Fruit fly (Drosophila melanogaster) whole organism, adult: Measurements from ENCODE around the gene eIF4A.

Experiments
- CG11617 ChIP-seq: fragments of 200-800 bp; sonication (Bioruptor generic); optimal IDR thresholded peaks from 2 replicates; lab custom pipeline; 2017; ENCODE audit warnings: mild to moderate bottlenecking, missing biosample characterization, missing genetic modification reagents, missing genetic modification characterization
- CG12768 ChIP-seq: fragments of 200-800 bp; sonication (Bioruptor generic); optimal IDR thresholded peaks from 2 replicates; lab custom pipeline; 2017; ENCODE audit warnings: missing biosample characterization, missing genetic modification characterization, mild to moderate bottlenecking, moderate library complexity, missing genetic modification reagents
- CG5204 ChIP-seq: fragments of 200-800 bp; sonication (Bioruptor generic); optimal IDR thresholded peaks from 2 replicates; lab custom pipeline; 2016; ENCODE audit warnings: missing biosample characterization, missing genetic modification characterization
- Crg-1 ChIP-seq: fragments of 200-800 bp; sonication (Bioruptor generic); optimal IDR thresholded peaks from 2 replicates; lab custom pipeline; 2016; ENCODE audit warnings: missing biosample characterization, missing genetic modification characterization
- Hr96 ChIP-seq: fragments of 200-800 bp; sonication (Bioruptor generic); optimal IDR thresholded peaks from 2 replicates; lab custom pipeline; 2016; ENCODE audit warnings: missing biosample characterization, missing genetic modification characterization
- cnc ChIP-seq, 2 experiments: fragments of >200 bp; optimal IDR thresholded peaks; 2 replicates each; lab custom pipeline; 2017
- kay ChIP-seq: fragments of 200-800 bp; sonication (Bioruptor generic); peaks from one replicate; lab custom pipeline; 2016; ENCODE audit warnings: missing biosample characterization, missing genetic modification characterization, borderline replicate concordance
- ovo ChIP-seq: fragments of 200-800 bp; sonication (Bioruptor generic); optimal IDR thresholded peaks from 2 replicates; lab custom pipeline; 2016; ENCODE audit warnings: missing biosample characterization, missing genetic modification characterization
- tj ChIP-seq: fragments of 200-800 bp; sonication (Bioruptor generic); optimal IDR thresholded peaks from 3 replicates; lab custom pipeline; 2017; ENCODE audit warnings: missing biosample characterization, mild to moderate bottlenecking, missing genetic modification characterization, moderate library complexity

dm6 chr2L:6006508-6007232 is 25.1 kb downstream of the eIF4A start, which contains the start of gene Gal:
- TF ChIP-seq cnc (optimal IDR thresholded peaks at IDR 0.05; lab: Kevin White, UChicago): no peak
- TF ChIP-seq CG12768 (GFP tag; lab: Kevin White, UChicago): peak; percentile 27
- no peak for TF ChIP-seq tj (GFP tag; lab: Kevin White, UChicago)
- no peak for TF ChIP-seq Hr96 (GFP tag; lab: Kevin White, UChicago)
- no peak for TF ChIP-seq Crg-1 (GFP tag; lab: Kevin White, UChicago)
- TF ChIP-seq ovo (GFP tag; lab: Kevin White, UChicago): no peak
- TF ChIP-seq kay (GFP tag; lab: Kevin White, UChicago): no peak
- TF ChIP-seq CG11617 (GFP tag; lab: Kevin White, UChicago): no peak
- no peak for TF ChIP-seq CG5204
